Fruit fly (Drosophila melanogaster): ENCODE measurements around the gene CG32579.

Gene CG32579

DNA sequence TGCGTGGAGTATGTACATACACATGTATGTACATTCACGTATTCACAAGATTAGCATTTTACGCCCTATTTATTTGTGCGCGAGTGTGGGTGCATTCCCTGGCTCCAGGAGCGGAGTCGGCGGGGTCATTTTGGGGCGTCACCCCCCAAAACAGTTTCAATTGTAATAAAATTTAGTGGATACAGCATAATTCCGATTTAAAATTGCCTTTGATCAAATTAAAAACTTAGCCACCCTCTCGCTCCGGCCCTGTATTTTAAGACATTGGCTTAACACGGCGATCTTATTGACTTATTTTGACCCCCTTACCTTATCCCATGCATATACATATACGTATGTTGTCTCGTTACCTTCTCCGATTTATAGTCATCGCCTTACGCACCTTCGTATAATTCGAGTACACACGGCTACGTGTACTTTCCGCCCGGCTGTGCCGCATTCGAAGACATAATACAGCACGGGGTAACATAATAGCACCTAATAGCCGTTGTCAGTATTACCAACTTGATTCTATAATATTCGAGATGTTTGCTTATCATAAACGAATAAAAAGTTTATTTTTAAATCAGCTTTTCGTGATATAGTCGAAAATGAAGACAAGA, 43.6 kb upstream of the CG32579 start (continued):
- peak; percentile 58 for TF ChIP-seq fu2 (GFP tag; optimal IDR thresholded peaks at IDR 0.05)
- peak; percentile 50 for TF ChIP-seq CG15514 (GFP tag; optimal IDR thresholded peaks at IDR 0.05)
- peak; percentile 81 for TF ChIP-seq Abd-B (GFP tag; optimal IDR thresholded peaks at IDR 0.05)
- peak; percentile 92 for TF ChIP-seq CG1233 (GFP tag; optimal IDR thresholded peaks at IDR 0.05)
- peak; percentile 35 for TF ChIP-seq Sry-δ (GFP tag; optimal IDR thresholded peaks at IDR 0.05)
- TF ChIP-seq tgo (GFP tag; IDR thresholded peaks at IDR 0.05): peak; percentile 84
- peak; percentile 60 for TF ChIP-seq wdn (GFP tag; IDR thresholded peaks at IDR 0.05)
- TF ChIP-seq hkb (optimal IDR thresholded peaks at IDR 0.05): no peak
- TF ChIP-seq hkb (GFP tag; IDR thresholded peaks at IDR 0.05): peak; percentile 85
- TF ChIP-seq Oli (tag; optimal IDR thresholded peaks at IDR 0.05): peak; percentile 82
- peak; percentile 74 for TF ChIP-seq NfI (GFP tag; optimal IDR thresholded peaks at IDR 0.05)
- peak; percentile 69 for TF ChIP-seq CG1602 (GFP tag; optimal IDR thresholded peaks at IDR 0.05)
- TF ChIP-seq unc-4 (GFP tag; IDR thresholded peaks at IDR 0.05; ENCODE audit: partially characterized antibody): no peak
- TF ChIP-seq Oaz (GFP tag; IDR thresholded peaks at IDR 0.05): peak; percentile 29; the same call in 1 of the 2 replicates
- peak; percentile 18 for TF ChIP-seq CG12744 (GFP tag; optimal IDR thresholded peaks at IDR 0.05)
- peak; percentile 67 for TF ChIP-seq Fer1 (GFP tag; optimal IDR thresholded peaks at IDR 0.05)
- no peak for TF ChIP-seq Lpt (GFP tag; optimal IDR thresholded peaks at IDR 0.05)
- TF ChIP-seq NC2β (GFP tag; optimal IDR thresholded peaks at IDR 0.05): peak; percentile 30
- peak; percentile 47 for TF ChIP-seq CG4617 (GFP tag; optimal IDR thresholded peaks at IDR 0.05; ENCODE audit: borderline replicate concordance)
- TF ChIP-seq Rfx (GFP tag; IDR thresholded peaks at IDR 0.05): peak; percentile 94
- TF ChIP-seq Fer2 (tag; optimal IDR thresholded peaks at IDR 0.05): peak; percentile 29
- TF ChIP-seq Hmr (GFP tag; optimal IDR thresholded peaks at IDR 0.05): peak; percentile 60
- TF ChIP-seq en (GFP tag; optimal IDR thresholded peaks at IDR 0.05): peak; percentile 67
- TF ChIP-seq sd (tag; optimal IDR thresholded peaks at IDR 0.05): peak; percentile 66
- peak; percentile 80 for TF ChIP-seq Atf6 (GFP tag; IDR thresholded peaks at IDR 0.05)
- no peak for TF ChIP-seq Dp (GFP tag; optimal IDR thresholded peaks at IDR 0.05)
- TF ChIP-seq ab (GFP tag; optimal IDR thresholded peaks at IDR 0.05): peak; percentile 43
- TF ChIP-seq CG3065 (GFP tag; optimal IDR thresholded peaks at IDR 0.05): no peak
- peak; percentile 4 for TF ChIP-seq ftz-f1 (GFP tag; optimal IDR thresholded peaks at IDR 0.05)
- TF ChIP-seq lilli (GFP tag; optimal IDR thresholded peaks at IDR 0.05): peak; percentile 90
- TF ChIP-seq CG34376 (GFP tag; optimal IDR thresholded peaks at IDR 0.05): peak; percentile 41
- peak; percentile 17 for TF ChIP-seq CG31388 (GFP tag; optimal IDR thresholded peaks at IDR 0.05)
- TF ChIP-seq Mrtf (GFP tag; IDR thresholded peaks at IDR 0.05): peak; percentile 89
- TF ChIP-seq CG11247 (GFP tag; IDR thresholded peaks at IDR 0.05): peak; percentile 83
- TF ChIP-seq CG32767 (GFP tag; IDR thresholded peaks at IDR 0.05): peak; percentile 80; the same call in 1 of the 2 replicates
- TF ChIP-seq dmrt99B (tag; optimal IDR thresholded peaks at IDR 0.05): peak; percentile 86
- TF ChIP-seq ind (GFP tag; optimal IDR thresholded peaks at IDR 0.05): peak; percentile 89
- peak; percentile 59 for TF ChIP-seq nau (GFP tag; optimal IDR thresholded peaks at IDR 0.05)
- peak; percentile 76 for TF ChIP-seq klu (GFP tag; IDR thresholded peaks at IDR 0.05)
- TF ChIP-seq lov (optimal IDR thresholded peaks at IDR 0.05): no peak
- TF ChIP-seq lov (GFP tag; IDR thresholded peaks at IDR 0.05): peak; percentile 83; the same call in 2 of the 3 replicates
- peak; percentile 87 for TF ChIP-seq slp2 (GFP tag; optimal IDR thresholded peaks at IDR 0.05)
- TF ChIP-seq CG10462 (GFP tag; optimal IDR thresholded peaks at IDR 0.05): peak; percentile 68
- no peak for TF ChIP-seq zen2 (GFP tag; IDR thresholded peaks at IDR 0.05; ENCODE audit: partially characterized antibody)
- TF ChIP-seq CG17802 (tag; optimal IDR thresholded peaks at IDR 0.05): peak; percentile 53
- TF ChIP-seq CG7556 (GFP tag; optimal IDR thresholded peaks at IDR 0.05): peak; percentile 17
- peak; percentile 56; the same call in 1 of the 2 replicates for TF ChIP-seq CkIIα-i1 (GFP tag; IDR thresholded peaks at IDR 0.05)
- TF ChIP-seq CG11696 (GFP tag; IDR thresholded peaks at IDR 0.05): peak; percentile 79
- TF ChIP-seq mld (GFP tag; IDR thresholded peaks at IDR 0.05; ENCODE audit: partially characterized antibody): no peak
- TF ChIP-seq bowl (GFP tag; IDR thresholded peaks at IDR 0.05): 0 out of 2 replicates have a peak, but pooled peaks have one; percentile 51
- TF ChIP-seq Atf-2 (GFP tag; optimal IDR thresholded peaks at IDR 0.05): peak; percentile 75
